Worm (Caenorhabditis elegans) whole organism, L4/young adult: ENCODE data around the gene str-264.

Experiments
- W03F9.2 ChIP-seq: fragments of 150-350 bp; optimal IDR thresholded peaks from 2 replicates; lab custom pipeline; 2014; ENCODE audit warnings: missing biosample characterization, missing genetic modification characterization
- dao-5 ChIP-seq: sonication (generic microtip); optimal IDR thresholded peaks from 2 replicates; lab custom pipeline; 2016; ENCODE audit warnings: missing genotype, missing genetic modification characterization, moderate library complexity, missing compliant biosample characterization

DNA sequence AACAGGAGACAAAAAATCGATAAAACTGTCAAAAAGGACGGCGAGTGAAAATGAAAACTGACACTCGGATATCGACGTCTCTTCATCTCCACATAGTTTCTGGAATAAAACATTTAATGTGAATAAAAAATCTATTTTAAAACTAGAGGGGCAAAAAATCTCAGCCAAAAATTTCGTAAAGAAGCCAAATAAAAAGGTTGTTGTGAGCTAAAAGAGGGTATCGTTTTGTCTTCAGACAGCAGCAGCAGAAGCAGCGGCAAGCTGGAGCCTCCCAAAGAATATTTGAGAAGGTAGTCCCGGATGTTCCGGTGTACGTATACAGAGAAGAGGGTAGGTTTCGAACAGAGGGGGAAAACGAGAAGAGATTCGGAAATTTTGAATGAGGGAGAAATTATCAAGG is 29.5 kb upstream of the str-264 start, which contains the start of gene lgc-31:
- TF ChIP-seq dao-5 = no peak
- TF ChIP-seq W03F9.2 (tag; lab: Kevin White, UChicago) = no peak
